Fruit fly (Drosophila melanogaster): ENCODE data around the gene Cralbp.
A peak's percentile ranks its signal among the peaks of the same experiment; 100 is the strongest.

dm6 chr3L:5833761-5834160 is 47.2 kb upstream of the Cralbp start:
- TF ChIP-seq gl (tag; optimal IDR thresholded peaks at IDR 0.05) (no peak), CG8301 (tag; optimal IDR thresholded peaks at IDR 0.05) (no peak), CG12605 (GFP tag; IDR thresholded peaks at IDR 0.05) (no peak), EcR (GFP tag; optimal IDR thresholded peaks at IDR 0.05) (peak; percentile 0), CG32121 (GFP tag; IDR thresholded peaks at IDR 0.05) (no peak), CG4496 (GFP tag; IDR thresholded peaks at IDR 0.05) (no peak), CG14655 (GFP tag; optimal IDR thresholded peaks at IDR 0.05) (no peak), CG15710 (tag; optimal IDR thresholded peaks at IDR 0.05) (no peak), CG17806 (tag; optimal IDR thresholded peaks at IDR 0.05) (no peak), Pif1B (GFP tag; optimal IDR thresholded peaks at IDR 0.05) (no peak), Snoo (tag; optimal IDR thresholded peaks at IDR 0.05) (no peak), Ets98B (GFP tag; IDR thresholded peaks at IDR 0.05) (no peak)

All from whole organism, pupa.